Worm (Caenorhabditis elegans) whole organism, mixed stage, embryonic: Measurements from ENCODE around the gene hil-6.

ENCODE experiments used
- M03D4.4 ChIP-seq: sonication (generic microtip); optimal IDR thresholded peaks from 2 replicates; lab custom pipeline; 2017; ENCODE audit warnings: mild to moderate bottlenecking, missing genetic modification characterization, missing compliant biosample characterization
- bed-3 ChIP-seq: fragments of 200-800 bp; sonication (Bioruptor generic); optimal IDR thresholded peaks from 3 replicates; lab custom pipeline; 2018; ENCODE audit warnings: mild to moderate bottlenecking, missing genetic modification characterization, moderate library complexity, missing compliant biosample characterization
- blmp-1 ChIP-seq: fragments of 150-350 bp; optimal IDR thresholded peaks from 2 replicates; lab custom pipeline; 2014; ENCODE audit warnings: missing biosample characterization, missing genetic modification characterization
- ceh-39 ChIP-seq: fragments of 150-350 bp; optimal IDR thresholded peaks from 2 replicates; lab custom pipeline; 2014; ENCODE audit warnings: missing biosample characterization, missing genetic modification characterization
- ceh-83 ChIP-seq: fragments of 200-800 bp; sonication (Bioruptor generic); optimal IDR thresholded peaks from 2 replicates; lab custom pipeline; 2018; ENCODE audit warnings: mild to moderate bottlenecking, missing genetic modification characterization, missing compliant biosample characterization
- ces-1 ChIP-seq: fragments of 150-350 bp; optimal IDR thresholded peaks from 2 replicates; lab custom pipeline; 2014; ENCODE audit warnings: missing biosample characterization, missing genetic modification reagents, missing genetic modification characterization
- cnd-1 ChIP-seq: fragments of 200-800 bp; sonication (Bioruptor generic); optimal IDR thresholded peaks from 2 replicates; lab custom pipeline; 2018; ENCODE audit warnings: mild to moderate bottlenecking, missing genetic modification characterization, missing compliant biosample characterization
- drap-1 ChIP-seq: fragments of 200-800 bp; sonication (Bioruptor generic); optimal IDR thresholded peaks from 3 replicates; lab custom pipeline; 2018; ENCODE audit warnings: mild to moderate bottlenecking, missing genetic modification characterization, missing compliant biosample characterization
- elt-1 ChIP-seq: sonication (generic microtip); optimal IDR thresholded peaks from 2 replicates; lab custom pipeline; 2017; ENCODE audit warnings: missing genetic modification characterization, mild to moderate bottlenecking, missing compliant biosample characterization, antibody characterized with exemption, moderate library complexity, borderline replicate concordance; ENCODE audit not compliant: insufficient read depth
- elt-3 ChIP-seq: fragments of 150-350 bp; optimal IDR thresholded peaks from 2 replicates; lab custom pipeline; 2014; ENCODE audit warnings: missing biosample characterization, missing genetic modification characterization
- flh-1 ChIP-seq: fragments of 200-800 bp; sonication (Bioruptor generic); optimal IDR thresholded peaks from 2 replicates; lab custom pipeline; 2018; ENCODE audit warnings: mild to moderate bottlenecking, missing genetic modification characterization, moderate library complexity, missing compliant biosample characterization
- ham-2 ChIP-seq: fragments of 200-800 bp; sonication (Bioruptor generic); optimal IDR thresholded peaks from 2 replicates; lab custom pipeline; 2018; ENCODE audit warnings: mild to moderate bottlenecking, missing genetic modification characterization, missing compliant biosample characterization
- hlh-1 ChIP-seq: fragments of 150-350 bp; optimal IDR thresholded peaks from 2 replicates; lab custom pipeline; 2014; ENCODE audit warnings: missing biosample characterization, missing genetic modification reagents, missing genetic modification characterization
- lin-32 ChIP-seq: fragments of 200-800 bp; sonication (Bioruptor generic); optimal IDR thresholded peaks from 2 replicates; lab custom pipeline; 2018; ENCODE audit warnings: mild to moderate bottlenecking, missing genetic modification characterization, missing compliant biosample characterization
- mab-5 ChIP-seq: fragments of 150-350 bp; optimal IDR thresholded peaks from 2 replicates; lab custom pipeline; 2014; ENCODE audit warnings: missing biosample characterization, missing genetic modification characterization
- mep-1 ChIP-seq: fragments of 150-350 bp; optimal IDR thresholded peaks from 2 replicates; lab custom pipeline; 2017; ENCODE audit warnings: missing biosample characterization, missing genetic modification reagents, missing genetic modification characterization, inconsistent platforms
- mls-2 ChIP-seq: sonication (generic microtip); optimal IDR thresholded peaks from 2 replicates; lab custom pipeline; 2016; ENCODE audit warnings: mild to moderate bottlenecking, missing genetic modification characterization, moderate library complexity, missing compliant biosample characterization
- nhr-2 ChIP-seq: fragments of 150-350 bp; optimal IDR thresholded peaks from 2 replicates; lab custom pipeline; 2014; ENCODE audit warnings: missing biosample characterization, missing genetic modification characterization
- nhr-237 ChIP-seq: fragments of 150-350 bp; optimal IDR thresholded peaks from 2 replicates; lab custom pipeline; 2014; ENCODE audit warnings: missing biosample characterization, missing genetic modification characterization
- nhr-28 ChIP-seq: fragments of 150-350 bp; optimal IDR thresholded peaks from 2 replicates; lab custom pipeline; 2014; ENCODE audit warnings: missing biosample characterization, missing genetic modification characterization
- nhr-76 ChIP-seq: sonication (generic microtip); optimal IDR thresholded peaks from 2 replicates; lab custom pipeline; 2017; ENCODE audit warnings: missing biosample characterization, missing genetic modification characterization
- pha-4 ChIP-seq: fragments of 150-350 bp; optimal IDR thresholded peaks from 2 replicates; lab custom pipeline; 2018; ENCODE audit warnings: missing biosample characterization, missing genetic modification reagents, missing genetic modification characterization
- sptf-1 ChIP-seq: sonication (generic microtip); optimal IDR thresholded peaks from 2 replicates; lab custom pipeline; 2017; ENCODE audit warnings: mild to moderate bottlenecking, missing genetic modification characterization, moderate library complexity, missing compliant biosample characterization
- tbx-8 ChIP-seq: fragments of 200-800 bp; sonication (Bioruptor generic); optimal IDR thresholded peaks from 2 replicates; lab custom pipeline; 2018; ENCODE audit warnings: mild to moderate bottlenecking, missing genetic modification characterization, moderate library complexity, missing compliant biosample characterization
- unc-120 ChIP-seq: sonication (generic microtip); optimal IDR thresholded peaks from 2 replicates; lab custom pipeline; 2017; ENCODE audit warnings: missing genetic modification characterization, missing compliant biosample characterization; ENCODE audit not compliant: poor library complexity, severe bottlenecking
- unc-62 ChIP-seq: fragments of 150-350 bp; optimal IDR thresholded peaks from 2 replicates; lab custom pipeline; 2014; ENCODE audit warnings: missing biosample characterization, missing genetic modification reagents, missing genetic modification characterization
- zip-8 ChIP-seq: fragments of 150-350 bp; optimal IDR thresholded peaks from 2 replicates; lab custom pipeline; 2014; ENCODE audit warnings: missing biosample characterization, missing genetic modification characterization
- ztf-11 ChIP-seq: fragments of 150-350 bp; optimal IDR thresholded peaks from 2 replicates; lab custom pipeline; 2014; ENCODE audit warnings: missing biosample characterization, missing genetic modification characterization

The hil-6 gene

DNA sequence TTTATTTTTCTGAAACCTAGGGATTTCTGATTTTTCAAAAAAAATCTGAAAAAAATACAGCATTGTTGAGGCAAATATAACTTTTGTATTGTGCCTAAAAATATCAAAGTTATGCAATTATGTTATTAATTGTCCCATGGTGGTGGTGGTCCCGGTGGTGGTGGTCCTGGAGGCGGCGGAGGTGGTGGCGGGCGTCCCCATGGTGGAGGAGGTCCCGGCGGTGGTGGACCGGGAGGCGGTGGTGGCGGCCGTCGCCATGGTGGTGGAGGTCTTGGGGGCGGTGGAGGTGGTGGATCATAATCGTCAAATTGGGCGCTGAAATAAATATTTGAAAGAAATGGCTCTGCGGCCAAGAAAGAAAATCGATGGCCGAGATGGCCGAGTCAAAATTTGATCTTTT is 19.4 kb upstream of the hil-6 start:
- TF ChIP-seq sptf-1 (tag; lab: Kevin White, UChicago) (no peak), drap-1 (no peak), mab-5 (no peak), nhr-76 (tag; lab: Kevin White, UChicago) (no peak), ham-2 (GFP tag; lab: Kevin White, UChicago) (no peak)

ce11 chrV:2050136-2050535 is 18.8 kb upstream of the hil-6 start, which contains the start of gene comt-4:
comt-4 (minus strand) TSS chrV:2050185.
- TF ChIP-seq nhr-237 (tag; lab: Kevin White, UChicago) (no peak), lin-32 (GFP tag; lab: Kevin White, UChicago) (no peak), mab-5 (no peak), hlh-1 (tag; lab: Kevin White, UChicago) (no peak), bed-3 (no peak), mls-2 (tag; lab: Kevin White, UChicago) (no peak), elt-3 (tag; lab: Kevin White, UChicago) (no peak)

- no peak for TF ChIP-seq unc-120 (tag; lab: Kevin White, UChicago)
- TF ChIP-seq ceh-83 = no peak
- TF ChIP-seq zip-8 = no peak
- no peak for TF ChIP-seq pha-4 (tag; lab: Kevin White, UChicago)
- no peak for TF ChIP-seq unc-62 (GFP tag; lab: Kevin White, UChicago)
- TF ChIP-seq tbx-8 (GFP tag; lab: Kevin White, UChicago) = no peak
- TF ChIP-seq ces-1 (GFP tag; lab: Kevin White, UChicago) = no peak
- TF ChIP-seq nhr-237 (tag; lab: Kevin White, UChicago) = no peak
- no peak for TF ChIP-seq cnd-1 (tag; lab: Kevin White, UChicago)
- no peak for TF ChIP-seq bed-3
- no peak for TF ChIP-seq blmp-1 (tag; lab: Kevin White, UChicago)
- no peak for TF ChIP-seq sptf-1 (tag; lab: Kevin White, UChicago)
- TF ChIP-seq lin-32 (GFP tag; lab: Kevin White, UChicago) = no peak
- TF ChIP-seq M03D4.4 (tag; lab: Kevin White, UChicago) = no peak
- no peak for TF ChIP-seq flh-1 (GFP tag; lab: Kevin White, UChicago)
- no peak for TF ChIP-seq mep-1
- TF ChIP-seq elt-1 (tag; lab: Kevin White, UChicago) = no peak
- no peak for TF ChIP-seq ham-2 (GFP tag; lab: Kevin White, UChicago)
These were observed 14.6 kb upstream of the hil-6 start, which contains the start of gene Y40B10A.5 for ce11 chrV:2045956-2046355. Y40B10A.5 (minus strand) TSS chrV:2046056.

DNA sequence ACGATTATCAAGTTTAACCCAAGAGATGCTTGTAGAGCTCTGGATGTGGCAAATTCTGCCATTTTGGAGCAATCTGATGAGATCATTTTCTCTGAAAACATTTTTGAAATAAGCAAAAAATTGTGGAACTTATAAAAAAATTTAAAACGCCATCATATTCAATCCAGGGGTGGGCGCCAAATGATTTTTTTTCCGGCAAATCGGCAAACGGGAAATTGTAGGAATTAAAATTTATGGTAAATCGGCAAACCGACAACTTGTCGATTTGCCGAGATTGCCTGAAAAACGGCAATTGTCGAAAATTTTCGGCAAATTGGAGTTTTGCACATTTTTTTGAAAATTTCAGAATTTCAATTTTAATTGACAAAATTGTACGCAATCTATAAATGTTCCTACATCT is 4.2 kb upstream of the hil-6 start, which contains the start of gene srab-23:
Gene srab-23 (minus strand): TSS at position 101 of the 400 bp plus-strand sequence.
- TF ChIP-seq nhr-2 (no peak), tbx-8 (GFP tag; lab: Kevin White, UChicago) (no peak), hlh-1 (tag; lab: Kevin White, UChicago) (no peak), zip-8 (no peak), flh-1 (GFP tag; lab: Kevin White, UChicago) (no peak)

DNA sequence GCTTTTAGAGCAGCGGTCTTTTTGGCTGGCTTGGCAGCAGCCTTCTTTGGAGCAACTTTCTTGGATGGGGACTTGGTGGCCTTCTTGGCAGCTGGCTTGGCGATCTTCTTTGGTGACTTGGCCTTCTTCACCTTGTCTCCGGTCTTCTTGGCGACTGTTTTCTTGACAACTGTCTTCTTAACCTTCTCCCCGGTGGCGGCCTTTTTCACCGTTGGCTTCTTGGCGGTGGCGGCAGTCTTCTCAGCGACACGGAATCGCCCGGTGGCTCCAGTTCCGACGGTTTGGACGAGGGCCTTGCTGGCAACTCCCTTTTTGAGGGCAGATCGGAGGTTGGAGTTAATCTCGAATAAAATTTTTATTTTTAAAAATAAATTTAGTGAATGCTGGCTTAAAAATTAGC is 693 bp downstream of the hil-6 start:
- TF ChIP-seq mls-2 (tag; lab: Kevin White, UChicago) = no peak
- no peak for TF ChIP-seq ztf-11 (tag; lab: Kevin White, UChicago)
- TF ChIP-seq tbx-8 (GFP tag; lab: Kevin White, UChicago) = no peak
- no peak for TF ChIP-seq ces-1 (GFP tag; lab: Kevin White, UChicago)
- TF ChIP-seq, all 35 proteins: peak for 0

DNA sequence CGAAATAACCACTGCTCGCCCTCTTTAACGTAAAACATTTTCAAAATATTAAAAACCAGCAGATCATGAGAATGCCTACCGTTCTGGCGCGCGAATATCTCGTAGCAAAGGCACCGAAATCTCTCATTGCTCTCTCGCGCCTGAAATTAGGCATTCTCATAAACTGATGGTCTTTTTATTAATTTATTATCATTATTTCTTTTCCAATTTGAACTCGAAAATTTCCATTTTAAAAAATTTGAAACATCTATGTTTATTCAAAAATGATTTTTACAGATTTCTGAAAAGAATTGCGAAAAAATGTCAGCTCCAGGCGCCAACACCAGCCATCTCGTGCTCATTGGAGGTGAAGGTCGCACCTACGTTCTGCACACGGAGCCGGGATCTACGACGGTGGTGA is 1.5 kb downstream of the hil-6 start, which contains the start of gene F59A7.12:
Gene F59A7.12 (plus strand): TSS at position 301 of the 400 bp plus-strand sequence.
- TF ChIP-seq nhr-28 (tag; lab: Kevin White, UChicago) = no peak
- no peak for TF ChIP-seq mab-5
- no peak for TF ChIP-seq nhr-237 (tag; lab: Kevin White, UChicago)
- no peak for TF ChIP-seq elt-3 (tag; lab: Kevin White, UChicago)
- no peak for TF ChIP-seq nhr-76 (tag; lab: Kevin White, UChicago)
- TF ChIP-seq ceh-39 (tag; lab: Kevin White, UChicago) = no peak
